Fruit fly (Drosophila melanogaster) whole organism, embryonic: ENCODE data around the gene PH4alphaSG2.

Source experiments
- CG10366 ChIP-seq: fragments of 200-800 bp; sonication (Bioruptor generic); IDR thresholded peaks from 2 replicates; pipeline ENCODE4 v1.3.6; 2022; ENCODE audit warnings: missing biosample characterization, missing genetic modification characterization
- CG10431 ChIP-seq: fragments of 200-800 bp; sonication (Bioruptor generic); optimal IDR thresholded peaks from 3 replicates; lab custom pipeline; 2018; ENCODE audit warnings: missing biosample characterization, mild to moderate bottlenecking, missing genetic modification characterization
- CG11085 ChIP-seq: fragments of 200-800 bp; sonication (Bioruptor generic); IDR thresholded peaks from 2 replicates; pipeline ENCODE4 v1.3.6; 2022; ENCODE audit warnings: missing biosample characterization, missing genetic modification characterization
- CG11696 ChIP-seq: fragments of 200-800 bp; sonication (Bioruptor generic); IDR thresholded peaks from 2 replicates; pipeline ENCODE4 v1.3.6; 2022; ENCODE audit warnings: missing biosample characterization, missing genetic modification characterization
- CG14014 ChIP-seq: fragments of 200-800 bp; sonication (Bioruptor generic); IDR thresholded peaks from 2 replicates; pipeline ENCODE4 v1.3.6; 2022; ENCODE audit warnings: missing biosample characterization, missing genetic modification characterization
- CG14710 ChIP-seq: fragments of 200-800 bp; sonication (Bioruptor generic); optimal IDR thresholded peaks from 3 replicates; lab custom pipeline; 2019; ENCODE audit warnings: missing biosample characterization, mild to moderate bottlenecking, missing genetic modification characterization, moderate library complexity
- CG15479 ChIP-seq: fragments of 200-800 bp; sonication (Bioruptor generic); optimal IDR thresholded peaks from 3 replicates; lab custom pipeline; 2019; ENCODE audit warnings: missing biosample characterization, mild to moderate bottlenecking, missing genetic modification characterization, moderate library complexity
- CG1602 ChIP-seq: fragments of 200-800 bp; sonication (Bioruptor generic); optimal IDR thresholded peaks from 3 replicates; lab custom pipeline; 2016; ENCODE audit warnings: missing biosample characterization, missing genetic modification characterization
- CG17359 ChIP-seq: fragments of 200-800 bp; sonication (Bioruptor generic); optimal IDR thresholded peaks from 3 replicates; lab custom pipeline; 2018; ENCODE audit warnings: missing biosample characterization, mild to moderate bottlenecking, missing genetic modification characterization, moderate library complexity
- CG17385 ChIP-seq: fragments of 200-800 bp; sonication (Bioruptor generic); optimal IDR thresholded peaks from 3 replicates; lab custom pipeline; 2018; ENCODE audit warnings: missing biosample characterization, mild to moderate bottlenecking, missing genetic modification characterization
- CG30020 ChIP-seq: fragments of 200-800 bp; optimal IDR thresholded peaks from 2 replicates; lab custom pipeline; 2019; ENCODE audit warnings: missing biosample characterization, mild to moderate bottlenecking, missing genetic modification characterization, moderate library complexity
- CG34422 ChIP-seq: fragments of 200-800 bp; sonication (Bioruptor generic); IDR thresholded peaks from 3 replicates; pipeline ENCODE4 v1.3.6; 2022; ENCODE audit warnings: missing biosample characterization, missing genetic modification characterization
- CG3847 ChIP-seq: fragments of 200-800 bp; sonication (Bioruptor generic); IDR thresholded peaks from 2 replicates; pipeline ENCODE4 v1.3.6; 2022; ENCODE audit warnings: missing biosample characterization, missing genetic modification characterization
- CG43689 ChIP-seq: fragments of 200-800 bp; sonication (Bioruptor generic); IDR thresholded peaks from 2 replicates; pipeline ENCODE4 v1.3.6; 2022; ENCODE audit warnings: missing biosample characterization, missing genetic modification characterization
- CG5245 ChIP-seq: fragments of 200-800 bp; sonication (Bioruptor generic); optimal IDR thresholded peaks from 3 replicates; lab custom pipeline; 2016; ENCODE audit warnings: missing biosample characterization, missing genetic modification characterization
- CG7271 ChIP-seq: fragments of 200-800 bp; sonication (Bioruptor generic); optimal IDR thresholded peaks from 2 replicates; lab custom pipeline; 2018; ENCODE audit warnings: missing biosample characterization, mild to moderate bottlenecking, missing genetic modification characterization, moderate library complexity
- CG8281 ChIP-seq: fragments of 200-800 bp; sonication (Bioruptor generic); optimal IDR thresholded peaks from 2 replicates; lab custom pipeline; 2018; ENCODE audit warnings: missing biosample characterization, mild to moderate bottlenecking, missing genetic modification characterization, moderate library complexity
- CG8388 ChIP-seq: fragments of 200-800 bp; sonication (Bioruptor generic); optimal IDR thresholded peaks from 2 replicates; lab custom pipeline; 2019; ENCODE audit warnings: missing biosample characterization, mild to moderate bottlenecking, missing genetic modification characterization, moderate library complexity
- CG9215 ChIP-seq: fragments of 200-800 bp; sonication (Bioruptor generic); IDR thresholded peaks from 2 replicates; pipeline ENCODE4 v1.3.6; 2022; ENCODE audit warnings: missing biosample characterization, missing genetic modification characterization
- D ChIP-seq, 2 experiments: fragments of 200-800 bp in 1 of 2; fragments of >200 bp in 1 of 2; sonication (Bioruptor generic) in 1 of 2; optimal IDR thresholded peaks; 2 replicates in 1 of 2; 3 replicates in 1 of 2; lab custom pipeline; 2017; ENCODE audit warnings: mild to moderate bottlenecking in 1 of 2, missing biosample characterization in 1 of 2, missing genetic modification characterization in 1 of 2, missing genetic modification reagents in 1 of 2
- D19B ChIP-seq: fragments of 200-800 bp; sonication (Bioruptor generic); optimal IDR thresholded peaks from 2 replicates; lab custom pipeline; 2017; ENCODE audit warnings: missing biosample characterization, mild to moderate bottlenecking, missing genetic modification characterization
- Dfd ChIP-seq, 2 experiments: fragments of >200 bp; optimal IDR thresholded peaks; 2 replicates each; lab custom pipeline; 2017; ENCODE audit warnings: missing biosample characterization in 2 of 2, missing genetic modification characterization in 2 of 2
- Gug ChIP-seq: fragments of 200-800 bp; sonication (Bioruptor generic); IDR thresholded peaks from 4 replicates; pipeline ENCODE4 v1.3.6; 2022; ENCODE audit warnings: missing biosample characterization, missing genetic modification characterization
- NC2α ChIP-seq: fragments of 200-800 bp; sonication (Bioruptor generic); optimal IDR thresholded peaks from 2 replicates; lab custom pipeline; 2016; ENCODE audit warnings: missing biosample characterization, missing genetic modification characterization
- NC2β ChIP-seq: fragments of 200-800 bp; sonication (Bioruptor generic); optimal IDR thresholded peaks from 2 replicates; lab custom pipeline; 2016; ENCODE audit warnings: missing biosample characterization, missing genetic modification characterization
- Neu2 ChIP-seq: fragments of 200-800 bp; sonication (Bioruptor generic); optimal IDR thresholded peaks from 3 replicates; lab custom pipeline; 2016; ENCODE audit warnings: missing biosample characterization, missing genetic modification characterization, borderline replicate concordance
- PHDP ChIP-seq: fragments of 200-800 bp; sonication (Bioruptor generic); optimal IDR thresholded peaks from 3 replicates; lab custom pipeline; 2018; ENCODE audit warnings: missing biosample characterization, mild to moderate bottlenecking, missing genetic modification characterization, moderate library complexity
- Poxn ChIP-seq: fragments of 200-800 bp; sonication (Bioruptor generic); IDR thresholded peaks from 2 replicates; pipeline ENCODE4 v1.3.6; 2022; ENCODE audit warnings: missing biosample characterization, missing genetic modification characterization
- Ptx1 ChIP-seq: fragments of 200-800 bp; sonication (Bioruptor generic); IDR thresholded peaks from 2 replicates; pipeline ENCODE4 v1.3.6; 2022; ENCODE audit warnings: missing biosample characterization, missing genetic modification characterization
- Six4 ChIP-seq: fragments of 200-800 bp; sonication (Bioruptor generic); optimal IDR thresholded peaks from 2 replicates; lab custom pipeline; 2016; ENCODE audit warnings: missing biosample characterization, missing genetic modification characterization
- Spps ChIP-seq: fragments of 200-800 bp; sonication (Bioruptor generic); optimal IDR thresholded peaks from 2 replicates; lab custom pipeline; 2018; ENCODE audit warnings: missing biosample characterization, mild to moderate bottlenecking, missing genetic modification characterization
- TFAM ChIP-seq: fragments of 200-800 bp; sonication (Bioruptor generic); optimal IDR thresholded peaks from 2 replicates; lab custom pipeline; 2017; ENCODE audit warnings: missing biosample characterization, missing genetic modification characterization, inconsistent platforms
- Tbp ChIP-seq: fragments of >200 bp; optimal IDR thresholded peaks from 2 replicates; lab custom pipeline; 2018; ENCODE audit warnings: missing biosample characterization, missing genetic modification characterization
- ap ChIP-seq: fragments of 200-800 bp; sonication (Bioruptor generic); IDR thresholded peaks from 2 replicates; pipeline ENCODE4 v1.3.6; 2022; ENCODE audit warnings: missing biosample characterization, missing genetic modification characterization
- ase ChIP-seq: fragments of 200-800 bp; sonication (Bioruptor generic); IDR thresholded peaks from 3 replicates; pipeline ENCODE4 v1.3.6; 2022; ENCODE audit warnings: missing biosample characterization, missing genetic modification characterization
- br ChIP-seq: fragments of >200 bp; optimal IDR thresholded peaks from 2 replicates; lab custom pipeline; 2017
- chif ChIP-seq, 2 experiments: fragments of 200-800 bp; sonication (Bioruptor generic); optimal IDR thresholded peaks; 3 replicates each; lab custom pipeline; 2016; ENCODE audit warnings: missing biosample characterization in 2 of 2, missing genetic modification characterization in 2 of 2
- crc ChIP-seq: fragments of 200-800 bp; sonication (Bioruptor generic); optimal IDR thresholded peaks from 2 replicates; lab custom pipeline; 2016; ENCODE audit warnings: missing biosample characterization, missing genetic modification characterization
- fd96Cb ChIP-seq: fragments of 200-800 bp; sonication (Bioruptor generic); optimal IDR thresholded peaks from 2 replicates; lab custom pipeline; 2018; ENCODE audit warnings: missing biosample characterization, mild to moderate bottlenecking, missing genetic modification characterization, moderate library complexity
- fru ChIP-seq: fragments of >200 bp; optimal IDR thresholded peaks from 2 replicates; lab custom pipeline; 2017
- gcm ChIP-seq: fragments of 200-800 bp; sonication (Bioruptor generic); optimal IDR thresholded peaks from 2 replicates; lab custom pipeline; 2019; ENCODE audit warnings: missing biosample characterization, mild to moderate bottlenecking, missing genetic modification characterization, moderate library complexity
- kah ChIP-seq: fragments of 200-800 bp; sonication (Bioruptor generic); optimal IDR thresholded peaks from 2 replicates; lab custom pipeline; 2018; ENCODE audit warnings: missing biosample characterization, mild to moderate bottlenecking, missing genetic modification characterization
- kay ChIP-seq: fragments of 200-800 bp; sonication (Bioruptor generic); optimal IDR thresholded peaks from 2 replicates; lab custom pipeline; 2016; ENCODE audit warnings: missing biosample characterization, missing genetic modification characterization
- ken ChIP-seq: fragments of 200-800 bp; sonication (Bioruptor generic); IDR thresholded peaks from 3 replicates; pipeline ENCODE4 v1.3.6; 2022; ENCODE audit warnings: missing biosample characterization, missing genetic modification characterization
- nerfin-1 ChIP-seq: fragments of 200-800 bp; sonication (Bioruptor generic); optimal IDR thresholded peaks from 3 replicates; lab custom pipeline; 2019; ENCODE audit warnings: missing biosample characterization, mild to moderate bottlenecking, missing genetic modification characterization, moderate library complexity
- peb ChIP-seq: fragments of 200-800 bp; sonication (Bioruptor generic); IDR thresholded peaks from 2 replicates; pipeline ENCODE4 v1.3.6; 2022; ENCODE audit warnings: missing biosample characterization, missing genetic modification characterization
- prd ChIP-seq, 3 experiments: fragments of >200 bp in 2 of 3; fragments of 200-800 bp in 1 of 3; sonication (Bioruptor generic) in 1 of 3; optimal IDR thresholded peaks in 2 of 3; IDR thresholded peaks in 1 of 3; 2 replicates in 2 of 3; 3 replicates in 1 of 3; pipeline versions ENCODE4 v1.3.6 to Lab custom; 2017 to 2022; ENCODE audit warnings: missing biosample characterization in 1 of 3, missing genetic modification characterization in 1 of 3
- sim ChIP-seq: fragments of 200-800 bp; sonication (Bioruptor generic); IDR thresholded peaks from 2 replicates; pipeline ENCODE4 v1.3.6; 2022; ENCODE audit warnings: missing biosample characterization, missing genetic modification characterization
- wor ChIP-seq: fragments of 200-800 bp; sonication (Bioruptor generic); IDR thresholded peaks from 2 replicates; pipeline ENCODE4 v1.3.6; 2022; ENCODE audit warnings: missing biosample characterization, missing genetic modification characterization
- z ChIP-seq: fragments of 200-800 bp; sonication (Bioruptor generic); IDR thresholded peaks from 3 replicates; pipeline ENCODE4 v1.3.6; 2022; ENCODE audit warnings: missing biosample characterization, missing genetic modification characterization
- zfh1 ChIP-seq: fragments of 200-800 bp; sonication (Bioruptor generic); IDR thresholded peaks from 3 replicates; pipeline ENCODE4 v1.3.6; 2022; ENCODE audit warnings: missing biosample characterization, missing genetic modification characterization

The PH4alphaSG2 gene

DNA sequence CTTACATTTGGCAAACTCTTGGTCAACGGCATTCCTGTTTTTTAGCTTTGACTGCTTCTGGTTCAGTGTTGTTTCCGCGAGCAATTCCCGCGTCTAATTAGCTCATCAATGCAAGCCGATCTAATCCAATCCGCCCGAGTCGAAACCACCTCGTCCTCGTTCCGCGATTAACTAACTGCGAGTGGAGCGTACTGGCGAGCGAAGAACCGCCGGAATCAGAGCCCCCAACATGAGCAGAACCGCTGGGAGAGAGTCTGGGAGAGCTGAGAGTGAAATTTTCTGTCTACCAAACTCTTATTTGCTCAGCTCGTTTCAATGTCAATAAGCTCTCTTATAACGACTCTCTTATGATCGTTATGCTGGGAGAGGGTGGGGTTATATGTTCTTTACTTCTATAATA is 39.6 kb upstream of the PH4alphaSG2 start (continued):
- TF ChIP-seq CG3847 (GFP tag; lab: Robert Waterston, UW) (peak; percentile 21; the same call in 1 of the 2 replicates), crc (GFP tag; lab: Kevin White, UChicago) (peak; percentile 39), chif (GFP tag; optimal IDR thresholded peaks at IDR 0.05; lab: Kevin White, UChicago) (peak; percentile 54 to 74), nerfin-1 (tag; lab: Kevin White, UChicago) (peak; percentile 47), CG9215 (no peak), Tbp (GFP tag; lab: Kevin White, UChicago) (no peak), CG11696 (GFP tag; lab: Robert Waterston, UW) (peak; percentile 82), CG5245 (GFP tag; lab: Kevin White, UChicago) (peak; percentile 70), Spps (tag; lab: Kevin White, UChicago) (peak; percentile 72), ase (GFP tag; lab: Robert Waterston, UW) (no peak; the same call in 2 of the 3 replicates), CG10431 (GFP tag; lab: Kevin White, UChicago) (peak; percentile 70), CG14014 (GFP tag; lab: Robert Waterston, UW) (no peak; the same call in 1 of the 2 replicates), CG30020 (tag; lab: Kevin White, UChicago) (no peak), CG11085 (GFP tag; lab: Robert Waterston, UW) (peak; percentile 85; the same call in 1 of the 2 replicates), Six4 (GFP tag; lab: Kevin White, UChicago) (peak; percentile 82), peb (GFP tag; lab: Robert Waterston, UW) (peak; percentile 62; the same call in 1 of the 2 replicates), CG14710 (tag; lab: Kevin White, UChicago) (no peak), kah (GFP tag; lab: Kevin White, UChicago) (peak; percentile 64), Poxn (GFP tag; lab: Robert Waterston, UW) (peak; percentile 47; the same call in 1 of the 2 replicates), NC2β (GFP tag; lab: Kevin White, UChicago) (peak; percentile 84), PHDP (tag; lab: Kevin White, UChicago) (peak; percentile 85), prd (optimal IDR thresholded peaks at IDR 0.05; lab: Kevin White, UChicago) (no peak), prd (GFP tag; IDR thresholded peaks at IDR 0.05; lab: Robert Waterston, UW) (peak; percentile 31; the same call in 1 of the 3 replicates), CG8281 (tag; lab: Kevin White, UChicago) (peak; percentile 22), NC2α (GFP tag; lab: Kevin White, UChicago) (peak; percentile 76), Ptx1 (peak; percentile 29; the same call in 1 of the 2 replicates), CG17359 (tag; lab: Kevin White, UChicago) (peak; percentile 79), ap (GFP tag; lab: Robert Waterston, UW) (no peak), CG43689 (peak; percentile 66), CG1602 (GFP tag; lab: Kevin White, UChicago) (peak; percentile 69), fru (lab: Kevin White, UChicago) (no peak), CG8388 (GFP tag; lab: Kevin White, UChicago) (peak; percentile 26), sim (GFP tag; lab: Robert Waterston, UW) (peak; percentile 88), CG10366 (peak; percentile 69), CG17385 (GFP tag; lab: Kevin White, UChicago) (peak; percentile 70), zfh1 (GFP tag; lab: Robert Waterston, UW) (peak; percentile 75), fd96Cb (peak; percentile 26), Neu2 (GFP tag; lab: Kevin White, UChicago) (no peak), z (GFP tag; lab: Robert Waterston, UW) (peak; percentile 81), br (no peak), Gug (GFP tag; lab: Robert Waterston, UW) (peak; percentile 21; the same call in 1 of the 4 replicates), TFAM (peak; percentile 5), D19B (no peak), ken (0 out of 3 replicates have a peak, but pooled peaks have one; percentile 43), D (optimal IDR thresholded peaks at IDR 0.05; lab: Kevin White, UChicago) (no peak), D (GFP tag; optimal IDR thresholded peaks at IDR 0.05; lab: Kevin White, UChicago) (peak; percentile 75), Dfd (GFP tag; optimal IDR thresholded peaks at IDR 0.05; lab: Kevin White, UChicago) (no peak), CG7271 (tag; lab: Kevin White, UChicago) (no peak), gcm (GFP tag; lab: Kevin White, UChicago) (peak; percentile 55), wor (GFP tag; lab: Robert Waterston, UW) (peak; percentile 31; the same call in 1 of the 2 replicates), CG15479 (no peak), kay (GFP tag; lab: Kevin White, UChicago) (peak; percentile 28), CG34422 (GFP tag; lab: Robert Waterston, UW) (peak; percentile 68; the same call in 1 of the 3 replicates)
